Fruit fly (Drosophila melanogaster) whole organism, wandering third instar larva: ENCODE data around the gene Ufd4.

Source experiments
- Abd-B ChIP-seq: fragments of >200 bp; optimal IDR thresholded peaks from 2 replicates; lab custom pipeline; 2017; ENCODE audit warnings: missing biosample characterization, missing genetic modification characterization
- CG32264 ChIP-seq: fragments of 200-800 bp; sonication (Bioruptor generic); optimal IDR thresholded peaks from 2 replicates; lab custom pipeline; 2016; ENCODE audit warnings: missing biosample characterization, missing genetic modification characterization
- Hr78 ChIP-seq: fragments of >200 bp; optimal IDR thresholded peaks from 2 replicates; lab custom pipeline; 2017; ENCODE audit warnings: missing biosample characterization, missing genetic modification characterization
- dl ChIP-seq, 2 experiments: fragments of 175-275, 200-275 bp in 1 of 2; fragments of 200-275 bp in 1 of 2; sonication (Bioruptor generic); optimal IDR thresholded peaks; lab custom pipeline; 2018; ENCODE audit warnings: mild to moderate bottlenecking in 2 of 2, missing biosample characterization in 2 of 2, missing genetic modification characterization in 2 of 2, moderate library complexity in 2 of 2; ENCODE audit not compliant: partially characterized antibody in 2 of 2, insufficient read depth in 1 of 2
- dmrt93B ChIP-seq: fragments of 200-800 bp; sonication (Bioruptor generic); optimal IDR thresholded peaks from 2 replicates; lab custom pipeline; 2018; ENCODE audit warnings: missing biosample characterization, mild to moderate bottlenecking, missing genetic modification characterization
- psq ChIP-seq: fragments of 200-800 bp; sonication (Bioruptor generic); optimal IDR thresholded peaks from 3 replicates; lab custom pipeline; 2017; ENCODE audit warnings: missing biosample characterization, mild to moderate bottlenecking, missing genetic modification characterization, moderate library complexity
- woc ChIP-seq: sonication (Bioruptor generic); optimal IDR thresholded peaks from 2 replicates; lab custom pipeline; 2016; ENCODE audit warnings: missing biosample characterization, mild to moderate bottlenecking, missing genetic modification characterization

Gene Ufd4

DNA sequence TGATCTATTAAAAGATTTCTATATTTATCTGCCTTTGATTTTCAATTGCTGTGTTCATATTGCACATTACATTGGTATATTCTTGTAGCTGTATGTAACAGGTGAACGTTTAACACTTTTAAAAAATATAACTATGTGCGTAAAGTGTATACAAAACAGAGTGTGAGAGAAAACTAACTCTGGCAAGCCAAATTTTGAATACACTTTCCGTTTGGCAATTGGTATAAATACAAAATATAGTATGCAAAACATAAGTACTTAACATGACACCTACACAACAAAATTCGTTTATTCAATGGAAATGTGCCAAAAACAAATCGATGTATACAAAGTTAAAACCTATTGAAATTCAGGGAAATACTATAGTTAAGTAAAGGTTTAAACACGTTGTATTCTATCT is 59.3 kb downstream of the Ufd4 start:
- TF ChIP-seq Abd-B (GFP tag; lab: Kevin White, UChicago) (no peak), dmrt93B (GFP tag; lab: Kevin White, UChicago) (no peak), Hr78 (GFP tag; lab: Kevin White, UChicago) (no peak), CG32264 (no peak), psq (GFP tag; lab: Kevin White, UChicago) (no peak)
- TF ChIP-seq, all 38 proteins: peak for 0

DNA sequence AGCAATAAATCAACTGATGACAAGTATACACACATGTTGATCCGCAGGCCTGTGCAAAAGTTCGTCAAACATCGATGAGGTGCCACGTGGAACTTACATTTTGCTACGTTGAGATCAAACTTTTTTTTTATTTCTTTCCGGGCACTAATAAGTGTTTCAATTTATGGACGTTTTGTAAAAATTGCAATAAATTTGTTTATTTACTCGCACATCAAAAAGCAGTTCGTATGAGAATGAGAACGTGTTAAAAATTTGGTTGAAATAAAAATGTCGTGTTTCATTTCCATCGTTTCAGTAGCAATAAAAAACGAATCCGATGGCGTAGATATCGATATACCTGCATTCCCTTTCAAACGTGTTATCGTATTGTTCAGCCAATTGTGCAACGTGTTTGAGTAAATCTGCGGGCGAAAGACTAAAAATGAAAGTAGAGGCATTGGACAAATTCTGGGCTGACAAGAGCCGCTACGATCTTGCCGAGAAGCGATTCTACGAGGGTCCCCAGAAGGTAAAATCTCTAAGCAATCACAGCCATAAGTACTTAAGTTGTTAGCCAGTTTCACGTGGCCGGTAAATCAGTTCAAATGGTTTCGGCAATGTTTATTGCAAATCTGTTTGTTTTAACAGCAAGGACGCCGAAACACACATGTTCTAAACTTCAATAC is 59.9 kb downstream of the Ufd4 start, which contains the start of gene eEF1delta:
eEF1delta (plus strand) TSS at position 356 of the 665 bp plus-strand sequence.
- TF ChIP-seq woc (peak; percentile 57), dl (GFP tag; optimal IDR thresholded peaks at IDR 0.05; lab: Kevin White, UChicago; ENCODE audit: insufficient read depth in 1 of 2, partially characterized antibody in 2 of 2) (no peak)
- TF ChIP-seq, all 38 proteins: peak for 1
